Fruit fly (Drosophila melanogaster) whole organism, embryonic: ENCODE results near the gene Gdi.

ENCODE experiments used
- Blimp-1 ChIP-seq: fragments of 200-800 bp; sonication (Bioruptor generic); optimal IDR thresholded peaks from 3 replicates; lab custom pipeline; 2018; ENCODE audit warnings: missing biosample characterization, missing genetic modification characterization, mild to moderate bottlenecking, moderate library complexity, missing genetic modification reagents
- CG13775 ChIP-seq: fragments of 200-800 bp; sonication (Bioruptor generic); optimal IDR thresholded peaks from 3 replicates; lab custom pipeline; 2017; ENCODE audit warnings: missing biosample characterization, mild to moderate bottlenecking, missing genetic modification characterization
- CG15479 ChIP-seq: fragments of 200-800 bp; sonication (Bioruptor generic); optimal IDR thresholded peaks from 3 replicates; lab custom pipeline; 2019; ENCODE audit warnings: missing biosample characterization, mild to moderate bottlenecking, missing genetic modification characterization, moderate library complexity
- CG15696 ChIP-seq: fragments of 200-800 bp; sonication (Bioruptor generic); optimal IDR thresholded peaks from 2 replicates; lab custom pipeline; 2019; ENCODE audit warnings: missing biosample characterization, mild to moderate bottlenecking, missing genetic modification characterization, moderate library complexity
- CG1602 ChIP-seq: fragments of 200-800 bp; sonication (Bioruptor generic); optimal IDR thresholded peaks from 3 replicates; lab custom pipeline; 2016; ENCODE audit warnings: missing biosample characterization, missing genetic modification characterization
- CG1647 ChIP-seq: fragments of 200-800 bp; sonication (Bioruptor generic); optimal IDR thresholded peaks from 3 replicates; lab custom pipeline; 2016; ENCODE audit warnings: missing biosample characterization, missing genetic modification characterization
- CG17186 ChIP-seq: fragments of 200-800 bp; sonication (Bioruptor generic); optimal IDR thresholded peaks from 3 replicates; lab custom pipeline; 2017; ENCODE audit warnings: missing biosample characterization, missing genetic modification reagents, missing genetic modification characterization
- CG2116 ChIP-seq: fragments of 200-800 bp; sonication (Bioruptor generic); optimal IDR thresholded peaks from 3 replicates; lab custom pipeline; 2018; ENCODE audit warnings: missing biosample characterization, mild to moderate bottlenecking, missing genetic modification characterization
- CG2889 ChIP-seq: fragments of 200-800 bp; sonication (Bioruptor generic); IDR thresholded peaks from 3 replicates; pipeline ENCODE4 v1.3.6; 2022; ENCODE audit warnings: missing biosample characterization, missing genetic modification characterization
- CG31224 ChIP-seq: fragments of 200-800 bp; sonication (Bioruptor generic); IDR thresholded peaks from 2 replicates; pipeline ENCODE4 v1.3.6; 2022; ENCODE audit warnings: missing biosample characterization, missing genetic modification characterization
- CG4404 ChIP-seq: fragments of 200-800 bp; sonication (Bioruptor generic); IDR thresholded peaks from 2 replicates; pipeline ENCODE4 v1.3.6; 2022; ENCODE audit warnings: missing biosample characterization, missing genetic modification characterization
- CG4707 ChIP-seq: fragments of 200-800 bp; sonication (Bioruptor generic); optimal IDR thresholded peaks from 2 replicates; lab custom pipeline; 2018; ENCODE audit warnings: missing biosample characterization, mild to moderate bottlenecking, missing genetic modification characterization, moderate library complexity
- CG6689 ChIP-seq: fragments of 200-800 bp; sonication (Bioruptor generic); IDR thresholded peaks from 2 replicates; pipeline ENCODE4 v1.3.6; 2022; ENCODE audit warnings: missing biosample characterization, missing genetic modification characterization
- CG8281 ChIP-seq: fragments of 200-800 bp; sonication (Bioruptor generic); optimal IDR thresholded peaks from 2 replicates; lab custom pipeline; 2018; ENCODE audit warnings: missing biosample characterization, mild to moderate bottlenecking, missing genetic modification characterization, moderate library complexity
- CG8765 ChIP-seq: fragments of 200-800 bp; sonication (Bioruptor generic); IDR thresholded peaks from 2 replicates; pipeline ENCODE4 v1.3.6; 2022; ENCODE audit warnings: missing biosample characterization, missing genetic modification characterization
- CG9817 ChIP-seq: fragments of 200-800 bp; sonication (Bioruptor generic); optimal IDR thresholded peaks from 2 replicates; lab custom pipeline; 2018; ENCODE audit warnings: missing biosample characterization, mild to moderate bottlenecking, missing genetic modification characterization, moderate library complexity
- CoRest ChIP-seq: fragments of 200-800 bp; sonication (Bioruptor generic); optimal IDR thresholded peaks from 3 replicates; lab custom pipeline; 2018; ENCODE audit warnings: missing biosample characterization, mild to moderate bottlenecking, missing genetic modification characterization, moderate library complexity
- Dek ChIP-seq: fragments of 200-800 bp; sonication (Bioruptor generic); optimal IDR thresholded peaks from 3 replicates; lab custom pipeline; 2019; ENCODE audit warnings: missing biosample characterization, mild to moderate bottlenecking, missing genetic modification characterization, moderate library complexity
- Dip2 ChIP-seq: fragments of 200-800 bp; sonication (Bioruptor generic); IDR thresholded peaks from 2 replicates; pipeline ENCODE4 v1.3.6; 2022; ENCODE audit warnings: missing biosample characterization, missing genetic modification characterization
- Doc2 ChIP-seq: fragments of 200-800 bp; sonication (Bioruptor generic); IDR thresholded peaks from 2 replicates; pipeline ENCODE4 v1.3.6; 2022; ENCODE audit warnings: missing biosample characterization, missing genetic modification characterization
- Fer3 ChIP-seq: fragments of 200-800 bp; sonication (Bioruptor generic); optimal IDR thresholded peaks from 2 replicates; lab custom pipeline; 2018; ENCODE audit warnings: missing biosample characterization, mild to moderate bottlenecking, missing genetic modification characterization, moderate library complexity
- Hr3 ChIP-seq: fragments of 200-800 bp; sonication (Bioruptor generic); optimal IDR thresholded peaks from 3 replicates; lab custom pipeline; 2016; ENCODE audit warnings: missing biosample characterization, missing genetic modification characterization
- MESR4 ChIP-seq: fragments of 200-800 bp; sonication (Bioruptor generic); optimal IDR thresholded peaks from 2 replicates; lab custom pipeline; 2018; ENCODE audit warnings: missing biosample characterization, mild to moderate bottlenecking, missing genetic modification characterization, moderate library complexity
- Neu2 ChIP-seq: fragments of 200-800 bp; sonication (Bioruptor generic); optimal IDR thresholded peaks from 3 replicates; lab custom pipeline; 2016; ENCODE audit warnings: missing biosample characterization, missing genetic modification characterization, borderline replicate concordance
- Nf-YB ChIP-seq: fragments of 200-800 bp; sonication (Bioruptor generic); optimal IDR thresholded peaks from 3 replicates; lab custom pipeline; 2019; ENCODE audit warnings: missing biosample characterization, mild to moderate bottlenecking, missing genetic modification characterization, moderate library complexity
- Ptx1 ChIP-seq: fragments of 200-800 bp; sonication (Bioruptor generic); IDR thresholded peaks from 2 replicates; pipeline ENCODE4 v1.3.6; 2022; ENCODE audit warnings: missing biosample characterization, missing genetic modification characterization
- Sry-δ ChIP-seq: fragments of 200-800 bp; sonication (Bioruptor generic); optimal IDR thresholded peaks from 2 replicates; lab custom pipeline; 2016; ENCODE audit warnings: missing biosample characterization, missing genetic modification characterization
- az2 ChIP-seq: fragments of 200-800 bp; sonication (Bioruptor generic); optimal IDR thresholded peaks from 3 replicates; lab custom pipeline; 2016; ENCODE audit warnings: missing biosample characterization, missing genetic modification characterization
- bsh ChIP-seq, 2 experiments: fragments of 200-800 bp; sonication (Bioruptor generic); optimal IDR thresholded peaks; 2 replicates each; lab custom pipeline; 2017 to 2018; ENCODE audit warnings: mild to moderate bottlenecking in 2 of 2, missing biosample characterization in 2 of 2, missing genetic modification characterization in 2 of 2, moderate library complexity in 1 of 2
- chinmo ChIP-seq: fragments of 200-800 bp; sonication (Bioruptor generic); IDR thresholded peaks from 4 replicates; pipeline ENCODE4 v1.3.6; 2022; ENCODE audit warnings: missing biosample characterization, missing genetic modification characterization; ENCODE audit not compliant: partially characterized antibody
- chm ChIP-seq: fragments of 200-800 bp; sonication (Bioruptor generic); IDR thresholded peaks from 2 replicates; pipeline ENCODE4 v1.3.6; 2022; ENCODE audit warnings: missing biosample characterization, missing genetic modification characterization
- chn ChIP-seq: fragments of 200-800 bp; sonication (Bioruptor generic); optimal IDR thresholded peaks from 2 replicates; lab custom pipeline; 2016; ENCODE audit warnings: missing biosample characterization, missing genetic modification characterization
- cwo ChIP-seq: fragments of 200-800 bp; sonication (Bioruptor generic); optimal IDR thresholded peaks from 3 replicates; lab custom pipeline; 2017; ENCODE audit warnings: missing biosample characterization, missing genetic modification characterization, mild to moderate bottlenecking, moderate library complexity, missing genetic modification reagents
- esg ChIP-seq: fragments of 200-800 bp; sonication (Bioruptor generic); conservative IDR thresholded peaks from 2 replicates; pipeline ENCODE4 v1.3.6; 2022; ENCODE audit warnings: missing biosample characterization, missing genetic modification characterization
- grau ChIP-seq: fragments of 200-800 bp; optimal IDR thresholded peaks from 3 replicates; lab custom pipeline; 2019; ENCODE audit warnings: missing biosample characterization, mild to moderate bottlenecking, missing genetic modification characterization, moderate library complexity
- insv ChIP-seq, 2 experiments: fragments of 200-800 bp; sonication (Bioruptor generic); optimal IDR thresholded peaks; 3 replicates each; lab custom pipeline; 2016 to 2018; ENCODE audit warnings: missing biosample characterization in 2 of 2, missing genetic modification characterization in 2 of 2
- kay ChIP-seq: fragments of 200-800 bp; sonication (Bioruptor generic); optimal IDR thresholded peaks from 2 replicates; lab custom pipeline; 2016; ENCODE audit warnings: missing biosample characterization, missing genetic modification characterization
- klu ChIP-seq: fragments of 200-800 bp; sonication (Bioruptor generic); IDR thresholded peaks from 2 replicates; pipeline ENCODE4 v1.3.6; 2022; ENCODE audit warnings: missing biosample characterization, missing genetic modification characterization
- knrl ChIP-seq: fragments of 200-800 bp; sonication (Bioruptor generic); IDR thresholded peaks from 3 replicates; pipeline ENCODE4 v1.3.6; 2022; ENCODE audit warnings: missing biosample characterization, missing genetic modification characterization; ENCODE audit not compliant: partially characterized antibody
- lilli ChIP-seq: fragments of 200-800 bp; sonication (Bioruptor generic); optimal IDR thresholded peaks from 3 replicates; lab custom pipeline; 2016; ENCODE audit warnings: missing biosample characterization, missing genetic modification characterization
- pfk ChIP-seq: fragments of 200-800 bp; sonication (Bioruptor generic); optimal IDR thresholded peaks from 2 replicates; lab custom pipeline; 2018; ENCODE audit warnings: missing biosample characterization, mild to moderate bottlenecking, missing genetic modification characterization, moderate library complexity
- rib ChIP-seq: fragments of 200-800 bp; sonication (Bioruptor generic); IDR thresholded peaks from 2 replicates; pipeline ENCODE4 v1.3.6; 2022; ENCODE audit warnings: missing biosample characterization, missing genetic modification characterization
- sqz ChIP-seq: fragments of 200-800 bp; sonication (Bioruptor generic); optimal IDR thresholded peaks from 3 replicates; lab custom pipeline; 2018; ENCODE audit warnings: missing biosample characterization, mild to moderate bottlenecking, missing genetic modification characterization
- stc ChIP-seq: fragments of 200-800 bp; sonication (Bioruptor generic); IDR thresholded peaks from 2 replicates; pipeline ENCODE4 v1.3.6; 2022; ENCODE audit warnings: missing biosample characterization, missing genetic modification characterization
- trem ChIP-seq: fragments of 200-800 bp; optimal IDR thresholded peaks from 3 replicates; lab custom pipeline; 2019; ENCODE audit warnings: missing biosample characterization, mild to moderate bottlenecking, missing genetic modification characterization, moderate library complexity
- trh ChIP-seq: fragments of 200-800 bp; sonication (Bioruptor generic); optimal IDR thresholded peaks from 2 replicates; lab custom pipeline; 2016; ENCODE audit warnings: missing biosample characterization, missing genetic modification characterization
- usp ChIP-seq: fragments of >200 bp; optimal IDR thresholded peaks from 2 replicates; lab custom pipeline; 2017; ENCODE audit warnings: missing biosample characterization, missing genetic modification characterization
- wdn ChIP-seq: fragments of 200-800 bp; sonication (Bioruptor generic); IDR thresholded peaks from 2 replicates; pipeline ENCODE4 v1.3.6; 2022; ENCODE audit warnings: missing biosample characterization, missing genetic modification characterization
- wek ChIP-seq: fragments of 200-800 bp; sonication (Bioruptor generic); optimal IDR thresholded peaks from 3 replicates; lab custom pipeline; 2018; ENCODE audit warnings: missing biosample characterization, mild to moderate bottlenecking, missing genetic modification characterization, moderate library complexity
- zfh1 ChIP-seq: fragments of 200-800 bp; sonication (Bioruptor generic); IDR thresholded peaks from 3 replicates; pipeline ENCODE4 v1.3.6; 2022; ENCODE audit warnings: missing biosample characterization, missing genetic modification characterization

Gene Gdi

dm6 chr2L:9525719-9526118 lies 31.0 kb upstream of the Gdi start (continued):
- TF ChIP-seq insv (GFP tag; optimal IDR thresholded peaks at IDR 0.05; lab: Kevin White, UChicago) = peak; percentile 23 to 71
- no peak for TF ChIP-seq usp (GFP tag; lab: Kevin White, UChicago)
- peak; percentile 55 for TF ChIP-seq chn (GFP tag; lab: Kevin White, UChicago)
- TF ChIP-seq trem (tag; lab: Kevin White, UChicago) = peak; percentile 63
- TF ChIP-seq az2 (GFP tag; lab: Kevin White, UChicago) = peak; percentile 62
- TF ChIP-seq Dip2 (GFP tag; lab: Robert Waterston, UW) = no peak
- peak; percentile 89 for TF ChIP-seq CG31224 (GFP tag; lab: Robert Waterston, UW)
- peak; percentile 89 for TF ChIP-seq CG4707 (GFP tag; lab: Kevin White, UChicago)
- TF ChIP-seq CG2116 = peak; percentile 75
- no peak for TF ChIP-seq knrl (GFP tag; lab: Robert Waterston, UW)
- peak; percentile 64 for TF ChIP-seq CG1602 (GFP tag; lab: Kevin White, UChicago)
- TF ChIP-seq CoRest (tag; lab: Kevin White, UChicago) = peak; percentile 73
- TF ChIP-seq kay = peak; percentile 80
- peak; percentile 95 for TF ChIP-seq wek (GFP tag; lab: Kevin White, UChicago)
- peak; percentile 86 for TF ChIP-seq cwo (GFP tag; lab: Kevin White, UChicago)
- peak; percentile 72 for TF ChIP-seq CG6689 (GFP tag; lab: Robert Waterston, UW)
- peak; percentile 30 to 90 for TF ChIP-seq bsh (GFP tag; optimal IDR thresholded peaks at IDR 0.05; lab: Kevin White, UChicago)
- TF ChIP-seq Nf-YB (GFP tag; lab: Kevin White, UChicago) = peak; percentile 73
- TF ChIP-seq pfk = peak; percentile 77
- TF ChIP-seq chinmo (GFP tag; lab: Robert Waterston, UW) = peak; percentile 89; the same call in 3 of the 4 replicates
- TF ChIP-seq Sry-δ (GFP tag; lab: Kevin White, UChicago) = peak; percentile 49
- peak; percentile 66 for TF ChIP-seq trh (GFP tag; lab: Kevin White, UChicago)
- TF ChIP-seq klu = no peak
- no peak for TF ChIP-seq CG8765 (GFP tag; lab: Robert Waterston, UW)
- TF ChIP-seq stc = peak; percentile 74; the same call in 1 of the 2 replicates
- peak; percentile 83 for TF ChIP-seq CG1647 (GFP tag; lab: Kevin White, UChicago)
- peak; percentile 53 for TF ChIP-seq CG13775 (GFP tag; lab: Kevin White, UChicago)
- peak; percentile 87 for TF ChIP-seq Fer3 (tag; lab: Kevin White, UChicago)
- TF ChIP-seq MESR4 (GFP tag; lab: Kevin White, UChicago) = peak; percentile 47
- TF ChIP-seq Neu2 (GFP tag; lab: Kevin White, UChicago) = no peak
- TF ChIP-seq rib (GFP tag; lab: Robert Waterston, UW) = peak; percentile 87
- peak; percentile 69 for TF ChIP-seq grau (tag; lab: Kevin White, UChicago)
- TF ChIP-seq wdn = peak; percentile 62; the same call in 1 of the 2 replicates
- peak; percentile 84 for TF ChIP-seq CG8281
- TF ChIP-seq esg (GFP tag; lab: Robert Waterston, UW) = no peak
- TF ChIP-seq sqz (GFP tag; lab: Kevin White, UChicago) = peak; percentile 83
- TF ChIP-seq chm (GFP tag; lab: Robert Waterston, UW) = peak; percentile 94
- peak; percentile 90 for TF ChIP-seq zfh1 (GFP tag; lab: Robert Waterston, UW)
- peak; percentile 77 for TF ChIP-seq CG17186
- peak; percentile 50 for TF ChIP-seq CG15479 (GFP tag; lab: Kevin White, UChicago)
- TF ChIP-seq Ptx1 (GFP tag; lab: Robert Waterston, UW) = peak; percentile 51; the same call in 1 of the 2 replicates
- peak; percentile 89 for TF ChIP-seq CG15696 (tag; lab: Kevin White, UChicago)
- peak; percentile 64 for TF ChIP-seq Dek (tag; lab: Kevin White, UChicago)
- peak; percentile 51 for TF ChIP-seq Hr3
- TF ChIP-seq Doc2 (GFP tag; lab: Robert Waterston, UW) = no peak
- peak; percentile 59 for TF ChIP-seq CG9817 (tag; lab: Kevin White, UChicago)
- peak; percentile 85 for TF ChIP-seq Blimp-1
- peak; percentile 51 for TF ChIP-seq lilli (GFP tag; lab: Kevin White, UChicago)
- 0 out of 3 replicates have a peak, but pooled peaks have one; percentile 41 for TF ChIP-seq CG2889 (GFP tag; lab: Robert Waterston, UW)
- no peak for TF ChIP-seq CG4404 (GFP tag; lab: Robert Waterston, UW)
